Fruit fly (Drosophila melanogaster) whole organism, larva: ENCODE data around the gene CG3566.

ENCODE experiments used
- noc ChIP-seq: fragments of 200-800 bp; sonication (Bioruptor generic); optimal IDR thresholded peaks from 3 replicates; lab custom pipeline; 2019; ENCODE audit warnings: missing biosample characterization, mild to moderate bottlenecking, missing genetic modification characterization, moderate library complexity

Gene CG3566

DNA sequence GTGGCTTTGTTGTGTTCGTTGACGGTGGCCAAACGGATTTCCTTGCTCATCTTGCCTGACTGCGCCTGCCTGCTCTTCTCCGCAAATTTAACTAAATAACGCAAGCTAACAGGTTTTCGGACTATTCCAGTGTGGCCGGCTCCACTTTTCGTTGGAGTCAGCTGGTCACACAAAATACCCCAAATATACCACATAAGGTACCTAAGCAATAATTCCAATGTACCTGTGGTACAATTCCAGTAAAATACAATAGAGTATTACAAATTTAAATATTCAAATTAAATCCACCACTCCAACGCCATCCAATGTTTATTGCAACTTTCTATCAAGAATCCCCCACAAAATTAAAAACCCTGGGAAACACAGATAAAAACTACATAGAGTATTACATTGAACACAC, at the start of gene CG3566:
Gene CG3566 (minus strand): TSS at position 135 of the 400 bp plus-strand sequence.
- peak; percentile 26 for TF ChIP-seq noc

DNA sequence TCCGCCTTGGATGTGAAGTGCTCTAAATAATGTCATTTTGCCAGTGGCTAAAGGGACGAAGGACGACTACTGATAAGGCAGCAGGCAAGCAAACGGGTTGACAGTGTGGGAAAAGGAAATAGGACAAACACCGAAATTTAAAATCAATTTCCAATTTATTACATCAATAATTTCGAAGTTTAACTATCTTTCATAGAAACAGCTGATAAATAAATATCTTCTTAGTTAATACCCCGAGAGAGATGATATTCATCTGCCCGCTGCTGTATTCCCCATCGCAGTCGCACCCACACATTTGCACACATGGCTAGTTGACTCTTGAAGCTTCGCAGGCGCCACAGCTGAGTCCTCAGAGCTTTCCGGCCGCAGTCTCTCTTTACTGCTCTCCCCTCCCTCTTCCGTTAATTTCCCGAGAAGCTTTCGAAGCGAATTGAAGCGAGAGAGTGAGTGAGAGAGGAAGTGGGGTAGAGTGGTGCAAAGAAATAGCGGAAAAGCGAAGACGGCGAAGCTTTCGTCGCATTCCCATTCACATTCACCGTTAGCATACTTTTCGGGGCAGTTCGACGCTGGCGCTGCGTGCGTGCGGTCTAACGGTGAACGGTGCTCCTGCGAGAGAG, 40.4 kb upstream of the CG3566 start:
- no peak for TF ChIP-seq noc

DNA sequence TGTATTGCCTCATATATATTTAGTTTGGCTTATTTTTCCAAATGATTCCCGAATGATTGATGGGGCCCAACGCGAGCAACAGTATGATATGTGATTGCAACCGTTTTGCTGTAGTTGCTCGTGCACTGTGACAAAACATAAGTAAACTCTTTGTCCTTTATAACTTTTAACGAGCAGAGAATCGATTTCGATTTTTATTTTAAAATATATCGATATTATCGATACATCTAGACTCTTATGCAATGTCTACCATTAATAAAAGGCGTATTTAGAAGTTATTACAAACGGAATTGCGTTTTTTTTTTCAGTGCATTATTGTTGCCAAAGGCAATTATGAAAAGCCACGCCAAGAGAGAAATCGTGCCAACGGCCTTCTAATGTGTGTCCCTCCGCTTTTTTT, 39.1 kb upstream of the CG3566 start:
- TF ChIP-seq noc, result no peak

DNA sequence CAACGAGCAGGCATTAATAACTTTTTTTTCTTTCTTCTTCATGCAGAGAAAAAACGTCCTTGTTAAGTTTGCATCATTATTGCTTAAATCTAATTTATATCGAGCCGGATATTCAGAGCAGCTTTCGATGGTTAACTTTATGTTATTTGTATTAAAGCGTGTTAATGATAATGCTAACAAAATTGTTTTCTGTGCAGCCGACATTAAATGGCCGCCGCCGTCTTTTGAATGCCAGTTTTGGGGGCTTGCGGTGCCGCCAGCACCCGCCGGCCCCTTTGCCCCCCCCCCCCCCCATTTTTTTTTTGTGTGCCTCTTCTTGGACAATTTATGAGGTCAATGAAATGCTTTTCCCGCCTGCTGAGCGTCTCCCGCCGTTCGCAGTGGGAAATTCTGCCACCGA, 35.0 kb upstream of the CG3566 start:
- TF ChIP-seq noc, result no peak

DNA sequence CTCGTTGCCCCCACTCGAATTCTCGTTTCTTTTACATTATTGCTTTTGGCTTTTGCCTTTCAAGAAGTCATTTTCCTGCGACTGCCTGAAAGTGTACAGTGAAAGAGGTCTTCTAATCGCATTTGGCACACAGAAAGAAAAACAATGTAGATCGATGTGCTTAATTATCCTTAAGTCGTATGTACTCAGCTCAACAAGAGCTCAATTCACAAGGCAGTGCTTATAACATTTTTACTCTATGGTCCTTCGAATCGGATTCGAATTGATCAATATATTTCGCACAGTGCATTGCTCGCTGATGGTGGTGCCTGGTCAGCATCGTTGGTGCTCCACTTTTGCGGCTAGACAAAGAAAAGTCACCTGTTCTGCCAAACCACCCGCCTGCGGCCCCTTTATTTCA, 33.9 kb upstream of the CG3566 start:
- no peak for TF ChIP-seq noc

DNA sequence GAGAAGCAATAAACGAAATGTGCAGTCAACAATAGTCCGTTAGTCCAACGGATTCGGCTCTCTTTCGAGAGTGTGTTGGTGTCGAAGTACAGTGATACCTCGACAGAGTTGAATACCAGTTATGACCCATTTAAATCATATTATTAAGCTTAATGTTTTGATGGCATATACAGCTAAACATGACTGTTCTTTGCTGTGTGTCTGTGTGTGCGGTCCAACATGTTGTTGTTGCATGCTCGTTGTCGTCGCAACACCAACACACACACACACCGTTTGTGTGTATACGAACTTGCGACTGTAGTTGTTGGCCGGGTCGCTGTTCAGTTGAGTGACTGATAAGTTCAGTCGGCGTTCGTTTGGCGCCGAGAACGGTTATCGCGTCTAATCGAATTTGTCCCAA, 32.3 kb upstream of the CG3566 start, which contains the start of gene CG15894:
Gene CG15894 (plus strand): TSS at position 361 of the 400 bp plus-strand sequence.
- no peak for TF ChIP-seq noc

DNA sequence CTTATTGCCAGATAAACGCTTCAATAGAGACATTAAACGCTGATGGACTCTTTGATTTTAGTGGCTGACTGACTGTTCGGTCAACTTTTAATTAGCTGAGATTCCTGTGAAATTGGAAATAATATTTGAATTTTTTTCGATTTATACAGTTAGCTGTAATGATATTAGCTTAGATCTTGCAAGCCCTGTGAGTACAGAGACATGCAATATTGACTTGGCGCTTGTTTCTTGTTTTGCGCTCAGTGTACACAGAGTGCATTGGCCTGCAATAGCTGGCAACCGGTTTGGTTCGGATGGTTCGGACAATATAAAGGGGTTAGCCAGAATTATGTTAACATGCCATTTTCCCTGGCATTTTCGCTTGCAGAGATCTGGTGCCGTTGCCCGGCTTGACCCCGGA, 28.8 kb upstream of the CG3566 start:
- no peak for TF ChIP-seq noc

DNA sequence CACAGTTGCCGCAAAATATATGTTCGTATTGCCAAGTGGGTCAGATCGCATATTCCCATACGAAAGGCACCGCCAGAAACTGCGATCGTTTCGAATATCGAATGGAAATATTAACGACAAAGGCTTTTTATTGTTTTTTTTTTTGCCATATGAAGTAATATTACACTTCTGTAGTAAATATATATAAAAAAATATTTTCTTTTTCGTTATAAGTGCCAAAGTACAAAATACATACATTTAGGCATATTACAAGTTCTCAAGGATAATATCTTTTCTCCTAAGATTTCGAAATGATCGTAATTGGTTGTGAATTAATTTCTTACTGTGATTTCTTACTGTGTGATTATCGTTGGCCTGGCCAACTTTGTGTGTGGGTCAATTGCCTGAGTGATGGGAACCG, 27.7 kb upstream of the CG3566 start:
- no peak for TF ChIP-seq noc

DNA sequence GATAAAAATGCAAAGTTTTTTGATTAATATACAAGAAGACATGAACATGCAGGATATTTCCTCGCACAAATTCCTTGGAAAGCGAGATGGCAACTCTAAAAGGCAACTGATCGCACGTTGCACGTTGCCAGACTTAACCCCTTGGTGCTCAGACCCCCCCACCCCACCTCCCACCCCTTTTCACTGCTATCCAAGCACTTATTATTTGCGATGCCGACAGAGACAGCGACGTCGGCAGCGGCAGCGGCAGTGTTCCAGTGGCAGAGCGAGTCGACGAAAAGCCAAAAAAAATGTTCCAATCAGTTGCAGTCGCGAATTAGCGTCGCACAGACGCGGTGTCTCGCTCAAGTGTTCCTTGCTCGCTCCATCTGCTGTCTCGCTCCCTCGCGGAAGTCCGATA, 27.2 kb upstream of the CG3566 start, which contains the start of gene CG3823:
Gene CG3823 (plus strand): TSS at position 301 of the 400 bp plus-strand sequence.
- TF ChIP-seq noc, result no peak

DNA sequence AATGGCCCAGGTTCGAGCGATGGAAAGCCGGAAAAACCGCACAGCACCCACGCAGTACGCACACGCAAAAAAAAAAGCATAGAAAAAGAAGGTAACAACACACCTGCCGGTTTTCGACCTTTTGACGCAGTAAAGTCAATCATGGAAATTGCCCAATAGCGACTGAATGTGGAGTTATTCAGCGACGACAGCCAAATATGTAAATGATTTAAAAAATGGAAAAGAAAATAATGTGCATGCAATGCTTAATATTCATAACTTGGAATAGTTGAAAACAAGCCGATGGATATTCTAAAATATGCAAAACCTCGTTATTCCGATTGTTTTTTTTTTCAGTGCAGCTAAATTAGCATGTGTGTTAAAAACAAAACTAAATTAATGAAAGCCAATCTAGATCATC, 26.7 kb upstream of the CG3566 start:
- no peak for TF ChIP-seq noc

DNA sequence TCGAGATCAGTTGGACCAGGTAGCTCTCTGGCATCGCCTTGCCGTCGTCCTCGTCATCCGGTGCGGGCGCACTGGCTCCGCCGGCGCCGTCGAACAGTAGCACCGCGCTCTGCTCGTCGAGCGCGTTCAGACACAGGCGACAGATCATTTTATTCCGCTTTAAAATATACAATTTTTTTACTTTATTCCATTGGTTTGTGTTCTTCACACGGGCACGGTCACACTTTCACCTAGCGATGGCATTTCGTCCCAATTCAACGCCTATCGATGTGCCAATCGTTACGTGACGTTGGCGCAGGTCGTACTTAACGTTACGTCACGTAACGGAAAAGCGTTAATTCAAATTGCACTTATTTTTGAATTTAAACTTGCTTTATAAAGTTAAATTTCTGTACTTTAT, 24.5 kb upstream of the CG3566 start, which contains the start of gene CG12219:
Gene CG12219 (minus strand): TSS at position 234 of the 400 bp plus-strand sequence.
- no peak for TF ChIP-seq noc

DNA sequence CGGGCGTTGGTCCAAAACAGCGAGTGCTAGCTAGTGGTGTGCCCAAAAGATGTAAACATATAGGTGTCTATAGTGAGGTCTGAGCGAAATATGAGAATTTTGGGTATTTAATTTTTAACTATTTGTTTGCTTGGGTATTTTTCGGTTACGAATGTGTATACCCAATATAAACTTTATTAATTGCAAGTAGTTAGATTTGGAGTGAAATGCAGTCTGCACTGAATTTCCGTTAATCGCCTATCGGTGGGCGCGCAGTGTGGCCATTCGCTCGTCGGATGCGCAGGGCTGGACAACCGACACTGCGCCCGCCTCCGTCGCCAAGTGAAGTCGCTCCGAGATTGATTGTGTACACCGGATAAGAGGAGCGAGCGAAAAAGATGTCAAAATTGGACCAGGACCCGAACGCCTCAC, 18.6 kb upstream of the CG3566 start, which contains the start of the genes CG15891 and CG3815:
Gene CG15891 (minus strand): TSS at position 217 of the 411 bp plus-strand sequence.
Gene CG3815 (plus strand): TSS at position 261 of the 411 bp plus-strand sequence.
- no peak for TF ChIP-seq noc

DNA sequence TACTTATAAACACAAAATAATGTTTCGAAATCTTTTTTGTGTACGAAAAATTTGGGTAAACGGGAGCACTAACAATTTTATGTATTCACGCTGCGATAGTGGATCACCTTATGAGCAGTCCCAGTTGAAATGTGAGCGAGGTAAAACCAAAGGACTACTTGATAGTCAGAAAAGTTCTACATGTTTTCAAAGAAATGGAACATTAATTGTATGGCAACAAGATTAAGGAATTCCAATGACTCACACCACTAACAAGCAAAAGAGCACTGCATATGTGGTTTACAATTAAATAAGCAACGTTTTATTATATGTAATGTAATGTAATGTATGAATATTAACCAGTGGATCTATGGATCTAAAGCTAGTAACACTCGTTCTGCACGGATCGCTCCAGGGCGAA, 17.7 kb upstream of the CG3566 start, which contains the start of gene CG15892:
Gene CG15892 (minus strand): TSS at position 101 of the 400 bp plus-strand sequence.
- TF ChIP-seq noc, result no peak

DNA sequence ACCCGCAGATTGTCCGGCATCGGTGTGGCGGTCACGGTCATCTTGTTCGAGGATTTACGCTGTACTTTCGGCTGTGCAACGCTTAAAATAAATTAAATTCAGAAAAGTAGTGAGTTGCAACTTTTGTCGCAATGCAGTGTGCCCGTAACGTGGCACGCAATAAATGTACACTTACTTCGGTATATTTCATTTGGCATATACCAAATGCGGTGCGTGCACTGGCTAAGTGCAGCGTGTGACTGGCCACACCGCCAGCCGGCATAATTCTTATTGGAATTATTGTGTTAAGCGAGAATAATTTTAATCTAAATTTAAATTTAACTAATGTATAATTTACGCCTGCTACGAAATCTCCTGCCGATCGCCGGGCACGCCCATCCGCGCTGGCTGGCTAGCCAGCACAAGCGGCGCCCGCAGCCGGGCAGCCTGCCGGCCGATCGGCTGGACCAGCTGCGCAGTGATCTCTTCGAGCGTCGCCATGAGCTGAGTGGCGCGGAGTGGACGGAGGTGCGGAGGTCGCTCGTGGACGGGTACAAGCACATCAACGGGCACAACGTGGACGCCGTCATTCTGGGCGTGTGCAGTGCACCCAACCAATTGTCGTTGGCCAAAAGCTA, 14.7 kb upstream of the CG3566 start, which contains the start of the genes Rpt4 and mldr:
Gene Rpt4 (minus strand): TSS at position 163 of the 617 bp plus-strand sequence.
Gene mldr (plus strand): TSS at position 221 of the 617 bp plus-strand sequence.
- no peak for TF ChIP-seq noc

DNA sequence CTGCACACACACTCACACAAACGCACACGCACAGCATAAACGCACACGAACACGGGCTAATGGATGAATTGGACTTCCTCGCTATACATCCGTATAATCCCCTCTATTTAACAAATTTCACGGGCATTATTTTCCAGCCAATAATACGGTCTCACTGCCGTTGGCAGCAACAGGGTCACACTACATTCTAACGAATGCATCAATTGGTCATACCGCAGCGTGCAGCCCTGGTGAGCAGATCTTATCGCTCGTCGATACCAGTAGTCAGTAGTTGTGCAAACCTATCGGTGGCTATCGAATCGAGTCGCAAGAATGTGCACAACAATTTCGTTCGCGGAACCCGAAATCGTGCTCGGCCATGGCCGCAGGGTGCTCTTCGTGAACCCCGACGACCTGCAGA, 11.3 kb upstream of the CG3566 start, which contains the start of the genes Top3beta and wuho:
Gene Top3beta (minus strand): TSS at position 149 of the 400 bp plus-strand sequence.
Gene wuho (plus strand): TSS at position 259 of the 400 bp plus-strand sequence.
- TF ChIP-seq noc, result peak; percentile 54

DNA sequence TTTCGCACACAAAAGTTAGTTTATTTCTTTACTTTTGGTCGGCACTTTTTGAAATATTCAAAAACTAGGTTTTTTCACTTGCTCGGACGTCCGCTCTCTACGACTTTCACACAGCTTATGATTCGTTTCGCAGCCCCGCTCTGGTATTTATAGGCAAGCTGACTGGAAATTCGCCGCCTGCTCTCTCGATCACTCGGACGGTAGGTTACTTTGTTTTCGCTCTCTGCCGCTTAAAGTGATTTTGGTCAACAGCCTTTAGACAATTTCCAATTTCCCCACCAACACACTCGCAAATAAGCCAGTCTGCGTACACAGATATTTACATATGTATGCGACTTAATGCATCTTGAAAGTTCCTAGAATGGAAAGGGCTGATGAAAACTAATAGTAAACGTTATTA, 6.9 kb upstream of the CG3566 start, which contains the start of gene CG11700:
Gene CG11700 (minus strand): TSS at position 106 of the 400 bp plus-strand sequence.
- TF ChIP-seq noc, result no peak

DNA sequence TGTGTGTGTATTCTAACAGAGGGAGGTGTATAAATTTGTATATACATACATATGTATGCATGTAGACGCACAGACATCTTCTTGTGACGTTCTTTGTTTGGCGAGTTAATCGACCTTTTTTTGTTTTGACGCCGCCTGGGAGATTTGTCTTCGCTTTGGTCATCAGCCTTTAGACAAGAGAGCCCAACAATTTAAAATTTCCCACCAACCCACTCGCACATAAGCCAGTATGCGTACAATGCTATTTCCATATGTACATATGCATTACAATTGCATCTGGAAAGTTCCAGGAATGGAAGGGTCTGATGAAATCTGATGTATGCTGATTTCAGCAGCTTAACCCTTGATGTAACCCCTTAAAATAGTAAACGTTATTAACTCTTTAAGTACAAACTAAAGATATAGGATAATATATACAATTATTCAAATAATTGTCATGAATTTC, 3.1 kb upstream of the CG3566 start, which contains the start of gene Ubi-p5E:
Gene Ubi-p5E (minus strand): TSS at position 19 of the 445 bp plus-strand sequence.
- TF ChIP-seq noc, result no peak
